Worm (Caenorhabditis elegans) whole organism, mixed stage, embryonic: ENCODE results near the gene ctsa-1.2.

ENCODE experiments used
- M03D4.4 ChIP-seq: sonication (generic microtip); optimal IDR thresholded peaks from 2 replicates; lab custom pipeline; 2017; ENCODE audit warnings: mild to moderate bottlenecking, missing genetic modification characterization, missing compliant biosample characterization
- bed-3 ChIP-seq: fragments of 200-800 bp; sonication (Bioruptor generic); optimal IDR thresholded peaks from 3 replicates; lab custom pipeline; 2018; ENCODE audit warnings: mild to moderate bottlenecking, missing genetic modification characterization, moderate library complexity, missing compliant biosample characterization
- blmp-1 ChIP-seq: fragments of 150-350 bp; optimal IDR thresholded peaks from 2 replicates; lab custom pipeline; 2014; ENCODE audit warnings: missing biosample characterization, missing genetic modification characterization
- ceh-39 ChIP-seq: fragments of 150-350 bp; optimal IDR thresholded peaks from 2 replicates; lab custom pipeline; 2014; ENCODE audit warnings: missing biosample characterization, missing genetic modification characterization
- ceh-43 ChIP-seq: fragments of 200-800 bp; sonication (Bioruptor generic); optimal IDR thresholded peaks from 2 replicates; lab custom pipeline; 2018; ENCODE audit warnings: mild to moderate bottlenecking, missing genetic modification characterization, moderate library complexity, missing compliant biosample characterization
- ceh-83 ChIP-seq: fragments of 200-800 bp; sonication (Bioruptor generic); optimal IDR thresholded peaks from 2 replicates; lab custom pipeline; 2018; ENCODE audit warnings: mild to moderate bottlenecking, missing genetic modification characterization, missing compliant biosample characterization
- ces-1 ChIP-seq: fragments of 150-350 bp; optimal IDR thresholded peaks from 2 replicates; lab custom pipeline; 2014; ENCODE audit warnings: missing biosample characterization, missing genetic modification reagents, missing genetic modification characterization
- cnd-1 ChIP-seq: fragments of 200-800 bp; sonication (Bioruptor generic); optimal IDR thresholded peaks from 2 replicates; lab custom pipeline; 2018; ENCODE audit warnings: mild to moderate bottlenecking, missing genetic modification characterization, missing compliant biosample characterization
- drap-1 ChIP-seq: fragments of 200-800 bp; sonication (Bioruptor generic); optimal IDR thresholded peaks from 3 replicates; lab custom pipeline; 2018; ENCODE audit warnings: mild to moderate bottlenecking, missing genetic modification characterization, missing compliant biosample characterization
- elt-1 ChIP-seq: sonication (generic microtip); optimal IDR thresholded peaks from 2 replicates; lab custom pipeline; 2017; ENCODE audit warnings: missing genetic modification characterization, mild to moderate bottlenecking, missing compliant biosample characterization, antibody characterized with exemption, moderate library complexity, borderline replicate concordance; ENCODE audit not compliant: insufficient read depth
- elt-3 ChIP-seq: fragments of 150-350 bp; optimal IDR thresholded peaks from 2 replicates; lab custom pipeline; 2014; ENCODE audit warnings: missing biosample characterization, missing genetic modification characterization
- flh-1 ChIP-seq: fragments of 200-800 bp; sonication (Bioruptor generic); optimal IDR thresholded peaks from 2 replicates; lab custom pipeline; 2018; ENCODE audit warnings: mild to moderate bottlenecking, missing genetic modification characterization, moderate library complexity, missing compliant biosample characterization
- ham-2 ChIP-seq: fragments of 200-800 bp; sonication (Bioruptor generic); optimal IDR thresholded peaks from 2 replicates; lab custom pipeline; 2018; ENCODE audit warnings: mild to moderate bottlenecking, missing genetic modification characterization, missing compliant biosample characterization
- hlh-1 ChIP-seq: fragments of 150-350 bp; optimal IDR thresholded peaks from 2 replicates; lab custom pipeline; 2014; ENCODE audit warnings: missing biosample characterization, missing genetic modification reagents, missing genetic modification characterization
- lin-13 ChIP-seq: fragments of 150-350 bp; optimal IDR thresholded peaks from 2 replicates; lab custom pipeline; 2014; ENCODE audit warnings: missing biosample characterization, missing genetic modification characterization
- lin-32 ChIP-seq: fragments of 200-800 bp; sonication (Bioruptor generic); optimal IDR thresholded peaks from 2 replicates; lab custom pipeline; 2018; ENCODE audit warnings: mild to moderate bottlenecking, missing genetic modification characterization, missing compliant biosample characterization
- lsy-2 ChIP-seq: fragments of 150-350 bp; optimal IDR thresholded peaks from 2 replicates; lab custom pipeline; 2014; ENCODE audit warnings: missing biosample characterization, missing genetic modification characterization
- mab-5 ChIP-seq: fragments of 150-350 bp; optimal IDR thresholded peaks from 2 replicates; lab custom pipeline; 2014; ENCODE audit warnings: missing biosample characterization, missing genetic modification characterization
- mep-1 ChIP-seq: fragments of 150-350 bp; optimal IDR thresholded peaks from 2 replicates; lab custom pipeline; 2017; ENCODE audit warnings: missing biosample characterization, missing genetic modification reagents, missing genetic modification characterization, inconsistent platforms
- mls-2 ChIP-seq: sonication (generic microtip); optimal IDR thresholded peaks from 2 replicates; lab custom pipeline; 2016; ENCODE audit warnings: mild to moderate bottlenecking, missing genetic modification characterization, moderate library complexity, missing compliant biosample characterization
- nhr-12 ChIP-seq: fragments of 150-350 bp; optimal IDR thresholded peaks from 2 replicates; lab custom pipeline; 2014; ENCODE audit warnings: missing biosample characterization, missing genetic modification characterization
- nhr-2 ChIP-seq: fragments of 150-350 bp; optimal IDR thresholded peaks from 2 replicates; lab custom pipeline; 2014; ENCODE audit warnings: missing biosample characterization, missing genetic modification characterization
- nhr-237 ChIP-seq: fragments of 150-350 bp; optimal IDR thresholded peaks from 2 replicates; lab custom pipeline; 2014; ENCODE audit warnings: missing biosample characterization, missing genetic modification characterization
- nhr-28 ChIP-seq: fragments of 150-350 bp; optimal IDR thresholded peaks from 2 replicates; lab custom pipeline; 2014; ENCODE audit warnings: missing biosample characterization, missing genetic modification characterization
- nhr-76 ChIP-seq: sonication (generic microtip); optimal IDR thresholded peaks from 2 replicates; lab custom pipeline; 2017; ENCODE audit warnings: missing biosample characterization, missing genetic modification characterization
- pha-4 ChIP-seq: fragments of 150-350 bp; optimal IDR thresholded peaks from 2 replicates; lab custom pipeline; 2018; ENCODE audit warnings: missing biosample characterization, missing genetic modification reagents, missing genetic modification characterization
- sem-2 ChIP-seq: fragments of 200-800 bp; sonication (Bioruptor generic); optimal IDR thresholded peaks from 2 replicates; lab custom pipeline; 2018; ENCODE audit warnings: mild to moderate bottlenecking, missing genetic modification characterization, missing compliant biosample characterization
- snpc-4 ChIP-seq: fragments of 150-350 bp; optimal IDR thresholded peaks from 2 replicates; lab custom pipeline; 2014; ENCODE audit warnings: missing biosample characterization, missing genetic modification characterization
- sptf-1 ChIP-seq: sonication (generic microtip); optimal IDR thresholded peaks from 2 replicates; lab custom pipeline; 2017; ENCODE audit warnings: mild to moderate bottlenecking, missing genetic modification characterization, moderate library complexity, missing compliant biosample characterization
- tbx-8 ChIP-seq: fragments of 200-800 bp; sonication (Bioruptor generic); optimal IDR thresholded peaks from 2 replicates; lab custom pipeline; 2018; ENCODE audit warnings: mild to moderate bottlenecking, missing genetic modification characterization, moderate library complexity, missing compliant biosample characterization
- unc-120 ChIP-seq: sonication (generic microtip); optimal IDR thresholded peaks from 2 replicates; lab custom pipeline; 2017; ENCODE audit warnings: missing genetic modification characterization, missing compliant biosample characterization; ENCODE audit not compliant: poor library complexity, severe bottlenecking
- unc-39 ChIP-seq: fragments of 150-350 bp; optimal IDR thresholded peaks from 2 replicates; lab custom pipeline; 2014; ENCODE audit warnings: missing biosample characterization, missing genetic modification characterization
- unc-62 ChIP-seq: fragments of 150-350 bp; optimal IDR thresholded peaks from 2 replicates; lab custom pipeline; 2014; ENCODE audit warnings: missing biosample characterization, missing genetic modification reagents, missing genetic modification characterization
- zip-8 ChIP-seq: fragments of 150-350 bp; optimal IDR thresholded peaks from 2 replicates; lab custom pipeline; 2014; ENCODE audit warnings: missing biosample characterization, missing genetic modification characterization
- ztf-11 ChIP-seq: fragments of 150-350 bp; optimal IDR thresholded peaks from 2 replicates; lab custom pipeline; 2014; ENCODE audit warnings: missing biosample characterization, missing genetic modification characterization

Gene ctsa-1.2

DNA sequence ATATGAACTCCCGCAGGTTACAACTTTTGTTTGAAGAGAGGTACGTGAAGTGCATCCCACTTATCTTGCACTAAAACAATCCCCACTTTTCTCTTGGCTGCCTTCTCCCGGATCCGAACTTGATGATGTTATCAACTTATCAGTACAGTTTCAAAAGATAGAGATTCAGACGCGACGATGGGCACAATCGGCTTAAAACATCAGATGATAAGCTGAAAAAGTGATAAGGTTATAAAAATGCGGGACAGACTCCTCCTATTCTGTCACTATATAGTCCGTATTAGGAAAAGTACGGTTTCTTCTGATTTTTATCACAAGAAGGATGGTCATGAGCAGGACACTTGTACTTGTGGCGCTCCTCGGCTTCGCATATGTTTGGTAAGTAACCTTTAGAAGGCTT lies at the start of gene ctsa-1.2:
Gene ctsa-1.2, plus strand, starts transcription at position 160 of the 400 bp plus-strand sequence.
- no peak for TF ChIP-seq tbx-8
- no peak for TF ChIP-seq nhr-12 (tag; lab: Kevin White, UChicago)
- no peak for TF ChIP-seq ceh-83 (GFP tag; lab: Kevin White, UChicago)
- no peak for TF ChIP-seq hlh-1
- TF ChIP-seq bed-3: no peak
- TF ChIP-seq ham-2 (GFP tag; lab: Kevin White, UChicago): no peak
- TF ChIP-seq blmp-1: no peak
- no peak for TF ChIP-seq cnd-1 (tag; lab: Kevin White, UChicago)
- TF ChIP-seq unc-120 (tag; lab: Kevin White, UChicago): no peak
- TF ChIP-seq nhr-237 (tag; lab: Kevin White, UChicago): no peak
- no peak for TF ChIP-seq ces-1 (GFP tag; lab: Kevin White, UChicago)
- TF ChIP-seq snpc-4: no peak
- TF ChIP-seq elt-1: no peak
- no peak for TF ChIP-seq pha-4 (tag; lab: Kevin White, UChicago)
- no peak for TF ChIP-seq lin-32 (GFP tag; lab: Kevin White, UChicago)
- no peak for TF ChIP-seq lsy-2 (tag; lab: Kevin White, UChicago)
- TF ChIP-seq, all 35 proteins: peak for 0

DNA sequence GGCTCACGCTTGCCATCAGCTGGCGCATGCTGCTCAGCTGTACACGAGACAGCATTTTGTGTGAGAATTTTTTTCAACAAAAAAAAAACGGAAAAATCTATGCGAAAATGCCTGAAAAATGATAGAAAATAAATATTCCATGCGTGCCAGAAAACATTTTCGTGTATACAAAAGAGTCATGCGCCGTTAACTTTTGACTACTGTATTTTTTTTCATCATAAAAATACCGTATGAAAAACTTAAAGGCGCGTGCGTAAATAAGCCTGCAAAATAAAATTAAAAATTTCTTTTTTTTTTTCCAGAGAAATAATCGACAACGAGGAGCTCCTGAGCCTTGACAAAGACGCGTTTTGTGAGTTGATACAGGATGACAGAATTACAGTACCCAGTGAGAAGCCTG lies 49.2 kb upstream of the ctsa-1.2 start:
- no peak for TF ChIP-seq lsy-2 (tag; lab: Kevin White, UChicago)
- TF ChIP-seq lin-13 (tag; lab: Kevin White, UChicago): no peak
- TF ChIP-seq mls-2 (tag; lab: Kevin White, UChicago): no peak
- no peak for TF ChIP-seq unc-39 (tag; lab: Kevin White, UChicago)
- no peak for TF ChIP-seq nhr-28
- TF ChIP-seq unc-120 (tag; lab: Kevin White, UChicago): no peak
- no peak for TF ChIP-seq ceh-39 (tag; lab: Kevin White, UChicago)
- no peak for TF ChIP-seq nhr-237 (tag; lab: Kevin White, UChicago)
- no peak for TF ChIP-seq mep-1 (tag; lab: Kevin White, UChicago)
- no peak for TF ChIP-seq ham-2 (GFP tag; lab: Kevin White, UChicago)
- no peak for TF ChIP-seq cnd-1 (tag; lab: Kevin White, UChicago)
- no peak for TF ChIP-seq pha-4 (tag; lab: Kevin White, UChicago)
- no peak for TF ChIP-seq nhr-2 (tag; lab: Kevin White, UChicago)
- TF ChIP-seq lin-32 (GFP tag; lab: Kevin White, UChicago): no peak
- no peak for TF ChIP-seq zip-8 (tag; lab: Kevin White, UChicago)
- TF ChIP-seq nhr-76: no peak

DNA sequence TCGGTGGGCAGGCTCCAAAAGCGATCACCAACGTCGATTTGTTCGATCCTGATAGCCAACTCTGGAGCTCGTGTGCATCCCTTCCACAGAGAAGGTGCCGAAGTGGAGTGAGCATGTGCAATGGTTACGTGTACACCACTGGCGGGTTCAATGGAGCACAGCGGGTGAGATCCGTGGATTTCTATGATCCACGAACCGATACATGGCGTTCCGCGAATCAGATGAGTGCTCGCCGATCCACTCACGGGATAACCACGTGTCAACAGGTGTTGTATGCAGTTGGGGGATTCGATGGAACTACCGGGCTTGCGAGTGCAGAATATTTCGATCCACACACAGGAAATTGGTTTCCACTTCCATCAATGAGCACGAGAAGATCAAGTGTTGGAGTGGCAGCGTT lies 48.3 kb upstream of the ctsa-1.2 start:
- TF ChIP-seq snpc-4 (no peak), zip-8 (tag; lab: Kevin White, UChicago) (no peak), M03D4.4 (tag; lab: Kevin White, UChicago) (no peak)

DNA sequence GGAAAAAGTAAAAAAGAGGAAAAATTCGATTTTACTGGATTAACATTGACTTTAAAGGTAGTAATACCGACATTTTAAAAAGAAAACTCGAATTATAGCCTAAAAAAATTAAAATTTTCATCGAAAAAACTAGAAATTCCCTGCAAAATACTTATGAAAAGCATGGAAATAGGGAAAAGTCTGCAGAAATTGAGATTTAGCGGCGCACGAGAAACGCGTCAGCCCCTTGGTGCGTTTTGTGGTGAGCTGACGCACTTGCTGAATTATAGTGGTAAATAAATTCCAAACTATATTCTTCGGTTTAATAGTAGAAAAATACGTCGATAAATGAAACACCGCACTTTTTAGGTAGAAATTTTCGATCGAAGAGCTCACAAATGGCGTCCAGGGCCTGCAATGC lies 44.7 kb upstream of the ctsa-1.2 start:
- TF ChIP-seq mep-1 (tag; lab: Kevin White, UChicago): peak; percentile 75
- TF ChIP-seq lin-32 (GFP tag; lab: Kevin White, UChicago): no peak
- TF ChIP-seq hlh-1: no peak
- TF ChIP-seq mls-2 (tag; lab: Kevin White, UChicago): no peak
- no peak for TF ChIP-seq nhr-28
- no peak for TF ChIP-seq bed-3
- peak; percentile 15 for TF ChIP-seq M03D4.4 (tag; lab: Kevin White, UChicago)
- no peak for TF ChIP-seq ces-1 (GFP tag; lab: Kevin White, UChicago)
- no peak for TF ChIP-seq ceh-39 (tag; lab: Kevin White, UChicago)
- TF ChIP-seq cnd-1 (tag; lab: Kevin White, UChicago): no peak
- TF ChIP-seq lsy-2 (tag; lab: Kevin White, UChicago): peak; percentile 18
- TF ChIP-seq sem-2: no peak
- TF ChIP-seq drap-1 (GFP tag; lab: Kevin White, UChicago): no peak
- no peak for TF ChIP-seq unc-39 (tag; lab: Kevin White, UChicago)
- TF ChIP-seq nhr-12 (tag; lab: Kevin White, UChicago): no peak
- TF ChIP-seq nhr-2 (tag; lab: Kevin White, UChicago): no peak
- TF ChIP-seq ztf-11 (tag; lab: Kevin White, UChicago): no peak
- TF ChIP-seq lin-13 (tag; lab: Kevin White, UChicago): peak; percentile 50
- peak; percentile 17 for TF ChIP-seq ham-2 (GFP tag; lab: Kevin White, UChicago)
- TF ChIP-seq tbx-8: no peak
- TF ChIP-seq mab-5: no peak
- no peak for TF ChIP-seq blmp-1
- peak; percentile 63 for TF ChIP-seq sptf-1 (tag; lab: Kevin White, UChicago)
- TF ChIP-seq flh-1 (GFP tag; lab: Kevin White, UChicago): no peak
- TF ChIP-seq ceh-43 (GFP tag; lab: Kevin White, UChicago): no peak
- TF ChIP-seq elt-1: no peak
- TF ChIP-seq unc-120 (tag; lab: Kevin White, UChicago): peak; percentile 1
- peak; percentile 9 for TF ChIP-seq pha-4 (tag; lab: Kevin White, UChicago)
- no peak for TF ChIP-seq ceh-83 (GFP tag; lab: Kevin White, UChicago)
- TF ChIP-seq nhr-76: no peak
- TF ChIP-seq unc-62 (GFP tag; lab: Kevin White, UChicago): no peak
- no peak for TF ChIP-seq snpc-4
- no peak for TF ChIP-seq zip-8 (tag; lab: Kevin White, UChicago)
- TF ChIP-seq elt-3 (tag; lab: Kevin White, UChicago): no peak
- no peak for TF ChIP-seq nhr-237 (tag; lab: Kevin White, UChicago)
- TF ChIP-seq, all 35 proteins: peak for 8
